Worm (Caenorhabditis elegans) whole organism, L3 larva: ENCODE results near the gene F47B8.13.

Experiments used
- ZK546.5 ChIP-seq: sonication (generic microtip); optimal IDR thresholded peaks from 2 replicates; lab custom pipeline; 2017; ENCODE audit warnings: missing biosample characterization, missing genetic modification characterization
- ceh-82 ChIP-seq: fragments of 150-350 bp; optimal IDR thresholded peaks from 2 replicates; lab custom pipeline; 2014; ENCODE audit warnings: missing biosample characterization, missing genetic modification characterization
- ceh-9 ChIP-seq: sonication (generic microtip); optimal IDR thresholded peaks from 2 replicates; lab custom pipeline; 2018; ENCODE audit warnings: missing biosample characterization, missing genetic modification characterization
- daf-12 ChIP-seq: fragments of 150-350 bp; optimal IDR thresholded peaks from 2 replicates; lab custom pipeline; 2014; ENCODE audit warnings: missing biosample characterization, missing genetic modification reagents, missing genetic modification characterization
- elt-2 ChIP-seq: sonication (generic microtip); optimal IDR thresholded peaks from 2 replicates; lab custom pipeline; 2016; ENCODE audit warnings: missing genetic modification reagents, mild to moderate bottlenecking, missing genetic modification characterization, missing compliant biosample characterization
- jun-1 ChIP-seq: fragments of 150-350 bp; optimal IDR thresholded peaks from 2 replicates; lab custom pipeline; 2014; ENCODE audit warnings: missing biosample characterization, missing genetic modification reagents, missing genetic modification characterization
- lin-39 ChIP-seq: fragments of 150-350 bp; optimal IDR thresholded peaks from 2 replicates; lab custom pipeline; 2018; ENCODE audit warnings: missing biosample characterization, missing genetic modification reagents, missing genetic modification characterization
- mml-1 ChIP-seq: fragments of 150-350 bp; sonication (generic microtip); optimal IDR thresholded peaks from 3 replicates; lab custom pipeline; 2014; ENCODE audit warnings: missing biosample characterization, missing genetic modification characterization
- nhr-12 ChIP-seq: fragments of 150-350 bp; optimal IDR thresholded peaks from 2 replicates; lab custom pipeline; 2014; ENCODE audit warnings: missing biosample characterization, missing genetic modification characterization
- pqm-1 ChIP-seq: fragments of 150-350 bp; optimal IDR thresholded peaks from 2 replicates; lab custom pipeline; 2017; ENCODE audit warnings: missing biosample characterization, missing genetic modification characterization, inconsistent platforms
- unc-39 ChIP-seq: sonication (generic microtip); optimal IDR thresholded peaks from 4 replicates; lab custom pipeline; 2017; ENCODE audit warnings: missing biosample characterization, missing genetic modification characterization

DNA sequence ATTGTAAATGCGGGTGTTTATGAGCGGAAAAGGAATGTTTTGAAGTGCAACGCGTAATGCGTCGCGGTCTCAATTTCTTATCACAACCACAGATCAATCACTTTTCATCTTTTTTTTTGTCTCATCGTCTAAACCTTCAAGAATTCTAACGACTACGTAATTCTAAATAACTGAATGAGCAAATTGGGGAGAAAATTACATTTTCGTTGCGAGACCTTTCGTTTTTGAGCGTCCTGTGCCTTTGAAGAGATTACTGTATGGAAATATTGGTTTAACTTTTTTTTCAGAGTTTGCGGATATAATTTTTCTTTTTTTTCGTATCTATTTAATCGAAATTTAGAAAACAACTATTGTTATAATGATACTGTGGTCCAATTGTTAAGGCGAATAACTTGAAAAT, 31.0 kb upstream of the F47B8.13 start:
- TF ChIP-seq elt-2 (tag; lab: Kevin White, UChicago) (no peak), mml-1 (no peak), ZK546.5 (no peak), unc-39 (tag; lab: Kevin White, UChicago) (no peak), daf-12 (tag; lab: Kevin White, UChicago) (no peak), nhr-12 (no peak), ceh-82 (no peak), ceh-9 (tag; lab: Kevin White, UChicago) (no peak), pqm-1 (no peak), lin-39 (tag; lab: Kevin White, UChicago) (no peak), jun-1 (tag; lab: Kevin White, UChicago) (no peak)
